Fruit fly (Drosophila melanogaster) whole organism, larva: Measurements from ENCODE around the gene Dora.

Source experiments
- noc ChIP-seq: fragments of 200-800 bp; sonication (Bioruptor generic); optimal IDR thresholded peaks from 3 replicates; lab custom pipeline; 2019; ENCODE audit warnings: missing biosample characterization, mild to moderate bottlenecking, missing genetic modification characterization, moderate library complexity

Dora gene

dm6 chrX:18905152-18905551 lies 41.4 kb downstream of the Dora start:
- no peak for TF ChIP-seq noc (tag; lab: Kevin White, UChicago)

dm6 chrX:18910827-18911226 lies 47.1 kb downstream of the Dora start:
- TF ChIP-seq noc (tag; lab: Kevin White, UChicago): no peak

dm6 chrX:18913359-18913758 lies 49.6 kb downstream of the Dora start:
- no peak for TF ChIP-seq noc (tag; lab: Kevin White, UChicago)

DNA sequence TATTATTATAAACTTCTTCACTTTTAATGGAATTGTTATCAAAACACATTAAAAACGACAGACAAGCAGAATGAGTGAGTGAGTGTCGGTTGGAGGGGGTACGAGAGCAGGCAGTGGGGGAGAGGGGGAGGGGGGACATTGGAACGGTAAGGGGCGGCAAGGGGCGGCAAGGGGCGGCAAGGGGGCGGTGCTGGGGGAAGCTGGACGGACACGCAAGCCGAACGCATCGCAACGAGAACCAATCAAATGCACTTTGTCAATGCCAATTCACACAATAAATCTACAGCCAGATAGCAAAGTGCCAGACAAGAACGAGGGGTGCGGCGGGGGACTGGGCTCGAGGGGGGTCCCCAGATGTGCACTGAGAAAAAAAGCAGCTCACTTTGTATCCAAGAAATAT lies 50.0 kb downstream of the Dora start:
- TF ChIP-seq noc (tag; lab: Kevin White, UChicago): no peak

DNA sequence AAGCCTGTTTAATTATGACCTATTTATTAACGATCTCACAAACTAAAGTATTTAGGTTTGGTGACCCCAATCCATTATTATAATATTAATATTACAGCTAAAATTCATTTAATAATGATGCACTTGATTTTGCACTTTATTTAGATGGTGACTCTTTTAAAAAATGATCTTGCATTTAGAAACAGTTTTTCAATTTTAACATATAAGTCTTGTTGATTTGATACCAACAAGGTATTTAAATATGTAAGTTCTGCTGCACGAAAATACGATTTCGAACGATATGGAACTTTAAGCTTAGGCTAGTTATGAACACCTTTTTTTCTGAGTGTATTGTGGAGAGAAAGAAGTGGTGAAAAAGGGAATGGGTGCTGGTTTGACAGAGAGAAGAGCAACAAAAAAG lies 50.4 kb downstream of the Dora start:
- no peak for TF ChIP-seq noc (tag; lab: Kevin White, UChicago)

DNA sequence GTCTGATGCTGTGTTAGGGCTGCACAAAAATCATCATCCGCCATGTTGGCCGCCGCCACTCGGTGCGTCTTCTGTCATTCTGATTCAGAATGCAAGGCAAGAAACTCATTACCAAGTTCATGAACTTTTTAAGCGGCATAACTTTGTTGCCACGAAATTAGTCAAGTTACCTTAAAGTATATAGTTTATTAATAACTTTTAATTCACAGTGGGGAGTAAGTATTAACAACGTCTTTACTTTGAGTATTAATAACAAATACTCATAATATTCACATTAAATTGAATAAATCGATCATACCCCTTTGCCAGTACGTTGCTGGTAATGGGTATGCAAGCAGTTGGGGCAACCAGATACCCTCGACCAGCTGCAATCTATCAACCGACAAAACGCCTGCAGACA lies 53.8 kb downstream of the Dora start:
- TF ChIP-seq noc (tag; lab: Kevin White, UChicago): no peak

- TF ChIP-seq noc (tag; lab: Kevin White, UChicago): no peak
Measured at dm6 chrX:18919422-18920029, 55.8 kb downstream of the Dora start.

dm6 chrX:18920642-18921355 lies 57.0 kb downstream of the Dora start:
- no peak for TF ChIP-seq noc (tag; lab: Kevin White, UChicago)

- TF ChIP-seq noc (tag; lab: Kevin White, UChicago): no peak
Measured at dm6 chrX:18923531-18923930, 59.8 kb downstream of the Dora start.

dm6 chrX:18924713-18925112 lies 61.0 kb downstream of the Dora start:
- TF ChIP-seq noc (tag; lab: Kevin White, UChicago): no peak

DNA sequence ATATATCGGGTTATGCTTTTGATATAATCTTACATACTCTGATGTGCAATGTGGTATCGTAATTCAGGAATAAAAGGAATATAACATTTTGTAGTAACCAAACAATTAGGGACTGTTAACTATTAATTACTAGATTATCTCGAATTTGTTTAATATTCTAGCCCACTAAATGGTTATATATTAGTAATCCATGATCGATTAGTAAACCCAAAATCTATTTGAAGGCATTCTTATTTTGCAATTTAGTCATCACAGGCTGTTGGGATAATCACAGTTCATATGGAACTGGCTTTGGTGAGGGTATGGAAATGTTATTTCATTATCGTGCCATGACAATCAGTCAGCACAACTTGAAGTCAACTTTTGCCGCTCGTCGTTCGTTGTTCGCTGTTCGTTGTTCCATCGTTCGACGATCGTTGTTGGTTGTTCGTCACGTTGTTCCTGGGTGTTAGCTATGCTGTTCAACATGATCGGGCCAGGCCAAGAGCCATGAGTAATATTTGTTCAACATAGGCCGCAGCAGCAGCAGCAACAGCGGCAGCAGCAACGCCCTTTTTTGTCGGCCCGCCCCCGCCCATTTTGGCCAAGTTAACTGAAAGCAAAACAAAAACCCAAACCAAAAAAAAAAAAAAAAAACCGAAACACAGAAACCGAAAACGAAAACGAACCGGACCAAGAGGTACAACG lies 62.1 kb downstream of the Dora start:
- no peak for TF ChIP-seq noc (tag; lab: Kevin White, UChicago)

dm6 chrX:18926372-18927200 lies 62.8 kb downstream of the Dora start:
- TF ChIP-seq noc (tag; lab: Kevin White, UChicago): no peak

DNA sequence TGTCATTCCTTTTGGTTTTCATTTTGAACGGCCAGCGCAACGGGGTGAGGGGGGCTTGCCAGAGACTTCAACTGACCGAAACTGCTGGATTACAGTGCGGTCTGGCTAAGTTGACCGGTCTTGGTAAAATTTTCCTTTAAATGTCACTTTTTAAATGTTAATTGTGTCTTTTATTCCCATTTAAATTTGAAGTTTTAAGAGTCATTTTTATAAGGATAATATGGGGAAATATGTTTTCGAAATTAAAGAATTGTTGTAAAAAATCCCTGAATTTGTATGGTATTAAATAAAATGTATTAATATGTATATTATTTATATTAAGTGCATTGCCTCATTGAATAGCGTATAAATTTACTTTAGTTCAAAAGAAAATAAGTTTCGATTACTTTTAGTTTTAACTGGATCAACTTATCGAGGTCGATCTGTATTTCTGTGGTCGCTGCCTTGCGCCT lies 64.9 kb downstream of the Dora start:
- TF ChIP-seq noc (tag; lab: Kevin White, UChicago): no peak

- no peak for TF ChIP-seq noc (tag; lab: Kevin White, UChicago)
Measured at dm6 chrX:18929430-18929829, 65.7 kb downstream of the Dora start.

DNA sequence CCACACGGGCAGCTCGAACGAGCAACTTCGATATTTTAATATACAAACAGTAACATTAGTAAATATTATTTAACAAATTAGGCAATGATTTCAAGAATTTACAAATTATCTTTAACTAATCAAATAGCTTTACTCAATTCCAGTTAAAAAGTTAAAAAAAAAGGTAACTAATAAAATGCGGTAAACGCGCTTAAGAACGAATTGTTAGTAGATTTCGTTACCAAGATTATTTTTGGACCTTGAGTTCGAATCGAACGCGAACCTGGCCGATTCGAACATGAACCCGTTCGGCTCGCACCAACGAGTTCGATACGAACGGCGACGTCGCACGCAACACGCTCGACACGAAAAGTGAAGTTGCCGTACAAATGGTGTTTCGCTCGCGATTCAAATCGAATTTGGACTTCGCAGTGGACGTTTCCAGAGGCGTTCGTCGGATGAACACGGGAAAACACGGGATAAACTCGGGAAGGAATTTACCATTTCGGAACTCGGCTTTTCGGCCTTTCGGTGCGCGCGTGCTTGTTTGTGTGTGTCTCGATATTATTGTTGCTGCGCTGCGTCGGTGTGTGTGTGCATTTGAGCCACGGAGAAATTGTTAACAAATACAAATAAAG lies 66.3 kb downstream of the Dora start, which contains the start of gene CG43759:
TSS of gene CG43759 (plus strand) at position 390 of the 617 bp plus-strand sequence.
- TF ChIP-seq noc (tag; lab: Kevin White, UChicago): no peak
